Fruit fly (Drosophila melanogaster): ENCODE results near the gene CG42788.

The CG42788 gene

DNA sequence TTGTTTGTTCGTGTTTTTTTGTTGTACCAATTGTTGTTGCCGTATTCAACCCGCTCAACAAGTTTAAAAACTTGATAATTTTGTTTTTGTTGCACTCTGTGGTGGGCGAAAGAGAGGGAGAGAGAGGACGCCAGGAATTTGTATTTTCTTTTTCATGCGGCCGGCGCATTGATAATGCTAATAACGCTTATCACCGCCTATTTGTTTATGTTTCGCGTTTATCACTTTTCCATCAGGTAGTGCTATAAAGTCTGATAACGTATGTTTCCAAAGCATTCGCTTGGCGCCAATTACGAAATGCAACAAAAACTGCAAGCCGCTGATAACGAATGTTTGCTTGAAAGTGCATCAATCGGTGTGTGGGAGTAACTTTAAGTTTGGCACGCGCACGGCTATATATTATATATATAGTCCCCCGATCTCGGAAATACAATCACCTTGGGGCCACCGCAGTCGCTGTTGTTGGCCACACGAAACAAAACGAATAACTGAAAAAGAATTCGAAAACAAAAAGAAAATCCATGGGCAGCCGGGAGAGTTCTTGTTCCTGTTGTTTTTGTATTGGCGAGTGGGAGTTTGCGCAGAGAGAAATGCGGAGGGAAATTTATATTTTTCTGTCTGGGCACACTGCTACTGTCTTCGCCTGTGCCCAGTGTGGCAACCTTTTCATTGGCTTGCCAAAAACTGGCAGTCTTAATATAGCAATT, 15.5 kb upstream of the CG42788 start, which contains the start of gene Glys:
TSS of gene Glys (minus strand) at position 494 of the 707 bp plus-strand sequence.
- TF ChIP-seq pad (GFP tag; optimal IDR thresholded peaks at IDR 0.05) (no peak), CG7101 (tag; optimal IDR thresholded peaks at IDR 0.05) (peak; percentile 18), toe (GFP tag; optimal IDR thresholded peaks at IDR 0.05) (no peak), cnc (optimal IDR thresholded peaks at IDR 0.05) (no peak), CG7045 (GFP tag; optimal IDR thresholded peaks at IDR 0.05) (no peak), Crg-1 (GFP tag; optimal IDR thresholded peaks at IDR 0.05) (peak; percentile 15), Clk (GFP tag; optimal IDR thresholded peaks at IDR 0.05) (no peak), CG11617 (GFP tag; optimal IDR thresholded peaks at IDR 0.05) (peak; percentile 50), cic (GFP tag; optimal IDR thresholded peaks at IDR 0.05) (peak; percentile 69), Mnt (GFP tag; optimal IDR thresholded peaks at IDR 0.05) (peak; percentile 49), CG5204 (GFP tag; optimal IDR thresholded peaks at IDR 0.05) (no peak), CG33017 (tag; optimal IDR thresholded peaks at IDR 0.05) (peak; percentile 29), CG12768 (GFP tag; optimal IDR thresholded peaks at IDR 0.05) (peak; percentile 52), kay (GFP tag; ENCODE audit: borderline replicate concordance) (no peak), CG14711 (tag; optimal IDR thresholded peaks at IDR 0.05) (peak; percentile 23), CG1620 (GFP tag; optimal IDR thresholded peaks at IDR 0.05) (peak; percentile 14), tj (GFP tag; optimal IDR thresholded peaks at IDR 0.05) (peak; percentile 37), bab1 (GFP tag; optimal IDR thresholded peaks at IDR 0.05) (peak; percentile 20)

DNA sequence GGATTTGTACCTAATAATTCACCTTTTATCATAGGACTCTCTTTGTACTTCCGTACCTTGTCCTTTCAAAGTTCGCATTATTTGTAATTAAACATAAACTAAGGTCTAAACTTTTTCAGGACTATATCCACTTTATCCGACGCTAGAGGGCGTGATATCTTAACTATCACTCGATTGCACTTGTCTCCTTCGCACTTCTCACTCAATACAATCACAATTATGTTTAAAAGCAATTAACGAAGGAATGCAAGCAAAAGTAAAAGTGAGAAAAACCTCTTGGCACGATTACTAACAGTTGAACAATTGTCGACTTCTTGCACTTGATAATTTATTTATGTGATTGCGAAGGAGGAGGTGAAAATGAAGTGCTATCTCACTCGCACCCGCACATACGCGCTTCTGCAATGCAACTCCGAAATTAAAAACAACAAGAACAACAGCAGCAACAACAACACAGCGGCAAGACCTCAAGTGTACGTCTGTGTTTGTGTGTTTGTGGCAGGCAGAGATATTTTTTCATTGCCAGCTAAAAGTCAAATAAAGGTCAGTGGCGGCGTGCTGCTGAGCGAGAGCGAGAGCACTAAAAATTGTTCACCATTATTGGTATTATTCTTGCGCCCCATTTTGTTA, 14.8 kb upstream of the CG42788 start:
- no peak for TF ChIP-seq CG11617 (GFP tag; optimal IDR thresholded peaks at IDR 0.05)
- TF ChIP-seq CG14711 (tag; optimal IDR thresholded peaks at IDR 0.05), result no peak
- peak; percentile 88 for TF ChIP-seq kay (GFP tag; ENCODE audit: borderline replicate concordance)

- peak; percentile 80 for TF ChIP-seq kay (GFP tag; ENCODE audit: borderline replicate concordance)
- TF ChIP-seq toe (GFP tag; optimal IDR thresholded peaks at IDR 0.05), result peak; percentile 45
- peak; percentile 68 for TF ChIP-seq CG5204 (GFP tag; optimal IDR thresholded peaks at IDR 0.05)
- TF ChIP-seq CG12768 (GFP tag; optimal IDR thresholded peaks at IDR 0.05), result peak; percentile 50
- peak; percentile 60 for TF ChIP-seq cic (GFP tag; optimal IDR thresholded peaks at IDR 0.05)
- TF ChIP-seq Hr96 (GFP tag; optimal IDR thresholded peaks at IDR 0.05), result peak; percentile 42
- peak; percentile 2 for TF ChIP-seq CG1620 (GFP tag; optimal IDR thresholded peaks at IDR 0.05)
- peak; percentile 63 for TF ChIP-seq CG14711 (tag; optimal IDR thresholded peaks at IDR 0.05)
- TF ChIP-seq cnc (optimal IDR thresholded peaks at IDR 0.05), result peak in 1 of 2 experiments; percentile 20
- peak; percentile 41 for TF ChIP-seq tj (GFP tag; optimal IDR thresholded peaks at IDR 0.05)
- TF ChIP-seq bab1 (GFP tag; optimal IDR thresholded peaks at IDR 0.05), result no peak
- no peak for TF ChIP-seq Crg-1 (GFP tag; optimal IDR thresholded peaks at IDR 0.05)
- no peak for TF ChIP-seq ovo (GFP tag; optimal IDR thresholded peaks at IDR 0.05)
- peak; percentile 3 for TF ChIP-seq Clk (GFP tag; optimal IDR thresholded peaks at IDR 0.05)
- peak; percentile 68 for TF ChIP-seq CG11617 (GFP tag; optimal IDR thresholded peaks at IDR 0.05)
- peak; percentile 78 for TF ChIP-seq CG33017 (tag; optimal IDR thresholded peaks at IDR 0.05)
- TF ChIP-seq CG7045 (GFP tag; optimal IDR thresholded peaks at IDR 0.05), result peak; percentile 43
- peak; percentile 82 for TF ChIP-seq CG7101 (tag; optimal IDR thresholded peaks at IDR 0.05)
- peak; percentile 59 for TF ChIP-seq Mnt (GFP tag; optimal IDR thresholded peaks at IDR 0.05)
- TF ChIP-seq pad (GFP tag; optimal IDR thresholded peaks at IDR 0.05), result no peak
Measured at dm6 chr3R:15145491-15145890, 13.8 kb upstream of the CG42788 start.

DNA sequence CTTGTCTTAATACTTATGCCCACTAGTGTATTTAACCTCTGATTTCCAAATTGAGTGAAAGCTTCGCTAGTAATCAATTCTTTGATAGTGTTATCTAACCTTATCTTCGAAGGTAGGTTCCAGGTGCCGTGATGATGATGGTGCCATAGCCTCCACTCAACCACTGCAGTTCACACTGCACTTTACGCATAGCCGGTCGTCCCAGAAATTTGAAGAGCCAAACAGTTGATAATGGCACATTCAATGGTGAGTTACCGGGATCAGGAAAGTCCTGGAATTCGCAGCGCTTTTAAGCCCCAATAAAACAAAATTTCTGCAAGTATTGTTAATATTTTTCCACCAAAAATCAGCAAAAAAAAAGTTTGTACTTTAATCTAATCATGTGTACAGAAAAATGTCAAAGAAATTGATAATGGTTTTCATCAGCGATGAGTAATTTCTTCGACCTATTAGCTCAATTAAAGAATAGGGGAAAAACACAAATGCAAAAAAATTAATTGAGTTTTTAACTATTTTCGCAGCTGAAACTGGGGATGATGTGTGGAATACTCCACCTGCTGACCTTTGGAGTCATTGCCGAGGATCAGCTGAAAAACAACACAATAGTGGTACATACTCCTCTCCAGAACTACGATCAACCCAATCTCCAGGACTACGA, 8.2 kb upstream of the CG42788 start, which contains the start of gene CG3987:
TSS of gene CG3987 (plus strand) at position 143 of the 658 bp plus-strand sequence.
- TF ChIP-seq CG5204 (GFP tag; optimal IDR thresholded peaks at IDR 0.05) (peak; percentile 25), Mnt (GFP tag; optimal IDR thresholded peaks at IDR 0.05) (peak; percentile 30), Crg-1 (GFP tag; optimal IDR thresholded peaks at IDR 0.05) (no peak), pad (GFP tag; optimal IDR thresholded peaks at IDR 0.05) (no peak), cic (GFP tag; optimal IDR thresholded peaks at IDR 0.05) (no peak), CG14711 (tag; optimal IDR thresholded peaks at IDR 0.05) (no peak), Clk (GFP tag; optimal IDR thresholded peaks at IDR 0.05) (no peak), CG11617 (GFP tag; optimal IDR thresholded peaks at IDR 0.05) (no peak)

DNA sequence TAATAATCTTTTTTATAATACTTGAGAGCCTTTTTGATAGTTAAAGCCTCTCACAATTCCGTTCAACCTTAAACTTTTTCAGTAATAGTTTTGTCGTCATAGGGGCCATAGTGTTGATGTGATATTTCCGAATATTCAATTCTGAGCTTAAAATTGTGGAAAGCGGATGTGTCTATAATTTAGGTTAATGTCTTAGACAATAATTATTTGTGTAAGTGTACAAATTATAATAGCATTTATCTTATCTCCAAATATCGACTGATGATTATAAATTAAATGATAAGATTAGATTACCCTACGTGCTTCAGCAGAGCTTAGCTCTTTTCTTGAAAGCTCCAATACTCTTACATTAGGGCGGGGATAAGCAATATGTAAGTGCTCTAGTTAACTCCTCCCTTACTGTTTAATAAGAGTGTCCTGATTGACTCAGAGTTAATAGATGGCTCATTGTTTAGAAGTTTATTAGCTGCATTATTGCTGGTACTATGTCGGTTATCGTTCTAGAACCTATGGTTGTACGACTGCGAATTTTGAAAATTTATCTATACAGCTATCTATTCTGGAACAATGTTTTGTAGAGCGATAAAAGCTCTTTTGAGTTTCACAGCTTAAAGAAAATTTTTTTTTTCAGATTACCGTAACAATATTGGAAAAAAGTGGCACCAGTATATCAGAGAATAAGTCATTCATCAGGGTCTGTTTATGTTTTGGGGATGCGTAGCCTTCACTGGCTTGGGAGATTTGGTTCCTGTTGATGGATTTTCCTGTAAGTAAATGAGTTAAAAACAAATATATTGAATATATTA, 7.5 kb upstream of the CG42788 start:
- TF ChIP-seq CG1620 (GFP tag; optimal IDR thresholded peaks at IDR 0.05) (no peak), CG7101 (tag; optimal IDR thresholded peaks at IDR 0.05) (peak; percentile 39), CG33017 (tag; optimal IDR thresholded peaks at IDR 0.05) (peak; percentile 37), Hr96 (GFP tag; optimal IDR thresholded peaks at IDR 0.05) (peak; percentile 42), cic (GFP tag; optimal IDR thresholded peaks at IDR 0.05) (peak; percentile 47), toe (GFP tag; optimal IDR thresholded peaks at IDR 0.05) (peak; percentile 45), CG5204 (GFP tag; optimal IDR thresholded peaks at IDR 0.05) (peak; percentile 74), CG7045 (GFP tag; optimal IDR thresholded peaks at IDR 0.05) (peak; percentile 21), CG12768 (GFP tag; optimal IDR thresholded peaks at IDR 0.05) (peak; percentile 15), Crg-1 (GFP tag; optimal IDR thresholded peaks at IDR 0.05) (no peak), CG11617 (GFP tag; optimal IDR thresholded peaks at IDR 0.05) (peak; percentile 80), CG14711 (tag; optimal IDR thresholded peaks at IDR 0.05) (no peak), tj (GFP tag; optimal IDR thresholded peaks at IDR 0.05) (peak; percentile 26)

Measured in whole organism, adult.